Worm (Caenorhabditis elegans) whole organism, L2 larva: ENCODE results near the gene Y41D4B.24.
A peak's percentile ranks its signal among the peaks of the same experiment; 100 is the strongest.

Experiments used
- F13H6.1 ChIP-seq: sonication (generic microtip); optimal IDR thresholded peaks from 2 replicates; lab custom pipeline; 2016; ENCODE audit warnings: missing genetic modification characterization, missing compliant biosample characterization
- R02D3.7 ChIP-seq: fragments of 150-350 bp; optimal IDR thresholded peaks from 2 replicates; lab custom pipeline; 2014; ENCODE audit warnings: missing biosample characterization, missing genetic modification characterization
- ZK546.5 ChIP-seq: sonication (generic microtip); optimal IDR thresholded peaks from 2 replicates; lab custom pipeline; 2017; ENCODE audit warnings: missing biosample characterization, missing genetic modification characterization
- aly-2 ChIP-seq: fragments of 150-350 bp; optimal IDR thresholded peaks from 2 replicates; lab custom pipeline; 2014; ENCODE audit warnings: missing biosample characterization, missing genetic modification characterization
- ama-1 ChIP-seq: fragments of 150-350 bp; optimal IDR thresholded peaks from 2 replicates; lab custom pipeline; 2018; ENCODE audit warnings: inconsistent platforms
- ceh-16 ChIP-seq: fragments of 150-350 bp; optimal IDR thresholded peaks from 2 replicates; lab custom pipeline; 2014; ENCODE audit warnings: missing biosample characterization, missing genetic modification characterization
- ceh-82 ChIP-seq: fragments of 150-350 bp; optimal IDR thresholded peaks from 2 replicates; lab custom pipeline; 2014; ENCODE audit warnings: missing biosample characterization, missing genetic modification characterization
- crh-2 ChIP-seq: sonication (generic microtip); optimal IDR thresholded peaks from 2 replicates; lab custom pipeline; 2017; ENCODE audit warnings: missing biosample characterization, missing genetic modification characterization
- dmd-4 ChIP-seq: sonication (generic microtip); optimal IDR thresholded peaks from 2 replicates; lab custom pipeline; 2017; ENCODE audit warnings: missing biosample characterization, missing genetic modification characterization
- egl-27 ChIP-seq: sonication (generic microtip); optimal IDR thresholded peaks from 3 replicates; lab custom pipeline; 2017; ENCODE audit warnings: missing biosample characterization, missing genetic modification reagents, missing genetic modification characterization
- elt-1 ChIP-seq: fragments of 150-350 bp; optimal IDR thresholded peaks from 2 replicates; lab custom pipeline; 2014; ENCODE audit warnings: missing biosample characterization, missing genetic modification characterization
- elt-3 ChIP-seq: sonication (generic microtip); optimal IDR thresholded peaks from 2 replicates; lab custom pipeline; 2017; ENCODE audit warnings: missing biosample characterization, missing genetic modification characterization
- fos-1 ChIP-seq: fragments of 150-350 bp; optimal IDR thresholded peaks from 2 replicates; lab custom pipeline; 2014; ENCODE audit warnings: missing biosample characterization, missing genetic modification characterization
- lin-13 ChIP-seq: fragments of 150-350 bp; optimal IDR thresholded peaks from 2 replicates; lab custom pipeline; 2014; ENCODE audit warnings: missing biosample characterization, missing genetic modification reagents, missing genetic modification characterization
- lin-39 ChIP-seq: fragments of 150-350 bp; optimal IDR thresholded peaks from 2 replicates; lab custom pipeline; 2014; ENCODE audit warnings: missing biosample characterization, missing genetic modification reagents, missing genetic modification characterization
- mbf-1 ChIP-seq: sonication (generic microtip); optimal IDR thresholded peaks from 2 replicates; lab custom pipeline; 2017; ENCODE audit warnings: missing biosample characterization, missing genetic modification characterization
- nhr-11 ChIP-seq: fragments of 150-350 bp; optimal IDR thresholded peaks from 2 replicates; lab custom pipeline; 2014; ENCODE audit warnings: missing biosample characterization, missing genetic modification characterization
- nhr-129 ChIP-seq: fragments of 150-350 bp; optimal IDR thresholded peaks from 2 replicates; lab custom pipeline; 2014; ENCODE audit warnings: missing biosample characterization, missing genetic modification characterization
- nhr-21 ChIP-seq: fragments of 150-350 bp; optimal IDR thresholded peaks from 2 replicates; lab custom pipeline; 2014; ENCODE audit warnings: missing biosample characterization, missing genetic modification characterization
- nhr-23 ChIP-seq: fragments of 150-350 bp; optimal IDR thresholded peaks from 2 replicates; lab custom pipeline; 2014; ENCODE audit warnings: missing biosample characterization, missing genetic modification reagents, missing genetic modification characterization
- nhr-25 ChIP-seq: fragments of 150-350 bp; sonication (generic microtip); optimal IDR thresholded peaks from 3 replicates; lab custom pipeline; 2014; ENCODE audit warnings: missing biosample characterization, missing genetic modification characterization
- nhr-6 ChIP-seq: fragments of 150-350 bp; optimal IDR thresholded peaks from 2 replicates; lab custom pipeline; 2014; ENCODE audit warnings: missing biosample characterization, missing genetic modification characterization
- nhr-77 ChIP-seq: fragments of 150-350 bp; optimal IDR thresholded peaks from 2 replicates; lab custom pipeline; 2014; ENCODE audit warnings: missing biosample characterization, missing genetic modification characterization
- sem-4 ChIP-seq: fragments of 150-350 bp; optimal IDR thresholded peaks from 2 replicates; lab custom pipeline; 2014; ENCODE audit warnings: missing biosample characterization, missing genetic modification reagents, missing genetic modification characterization
- skn-1 ChIP-seq: sonication (generic microtip); optimal IDR thresholded peaks from 2 replicates; lab custom pipeline; 2017; ENCODE audit warnings: missing biosample characterization, missing genetic modification characterization
- sma-3 ChIP-seq: sonication (generic microtip); optimal IDR thresholded peaks from 2 replicates; lab custom pipeline; 2016; ENCODE audit warnings: missing genetic modification reagents, missing genetic modification characterization, missing compliant biosample characterization
- snpc-4 ChIP-seq: fragments of 150-350 bp; optimal IDR thresholded peaks from 2 replicates; lab custom pipeline; 2014; ENCODE audit warnings: missing biosample characterization, missing genetic modification characterization
- unc-39 ChIP-seq: fragments of 150-350 bp; optimal IDR thresholded peaks from 2 replicates; lab custom pipeline; 2014; ENCODE audit warnings: missing biosample characterization, missing genetic modification characterization
- unc-55 ChIP-seq: fragments of 150-350 bp; sonication (generic microtip); optimal IDR thresholded peaks from 3 replicates; lab custom pipeline; 2014; ENCODE audit warnings: missing biosample characterization, missing genetic modification reagents, missing genetic modification characterization
- unc-62 ChIP-seq: fragments of 150-350 bp; optimal IDR thresholded peaks from 2 replicates; lab custom pipeline; 2014; ENCODE audit warnings: missing biosample characterization, missing genetic modification reagents, missing genetic modification characterization
- zag-1 ChIP-seq: fragments of 150-350 bp; optimal IDR thresholded peaks from 2 replicates; lab custom pipeline; 2014; ENCODE audit warnings: missing biosample characterization, missing genetic modification characterization
- ztf-1 ChIP-seq: fragments of 200-800 bp; sonication (Bioruptor generic); conservative IDR thresholded peaks from 2 replicates; pipeline ENCODE4 v1.3.6; 2022; ENCODE audit warnings: missing genetic modification characterization, missing compliant biosample characterization
- ztf-11 ChIP-seq: sonication (generic microtip); optimal IDR thresholded peaks from 2 replicates; lab custom pipeline; 2017; ENCODE audit warnings: missing biosample characterization, missing genetic modification characterization
- ztf-4 ChIP-seq: fragments of 150-350 bp; optimal IDR thresholded peaks from 2 replicates; lab custom pipeline; 2014; ENCODE audit warnings: missing biosample characterization, missing genetic modification characterization

Gene Y41D4B.24

DNA sequence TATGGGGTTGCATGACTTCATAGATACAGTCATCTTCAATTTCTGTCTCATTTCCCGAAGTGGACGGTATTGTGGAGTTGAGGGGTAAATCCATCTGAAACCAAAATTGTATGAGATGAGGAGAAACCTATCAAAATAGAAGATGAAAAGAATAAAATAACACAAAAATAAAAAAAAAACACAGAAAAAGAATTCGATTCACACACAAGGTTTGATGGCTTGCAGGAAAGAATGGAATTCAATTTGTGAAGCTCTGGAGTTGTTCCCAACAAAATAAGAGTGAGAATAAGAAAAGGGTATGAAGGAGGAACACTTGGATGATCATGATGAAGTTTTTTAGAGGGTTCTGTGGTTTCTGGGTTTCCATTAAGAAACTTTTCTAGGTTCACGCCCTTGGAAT is at the start of gene Y41D4B.24:
Gene Y41D4B.24 (minus strand): TSS at position 101 of the 400 bp plus-strand sequence.
- TF ChIP-seq nhr-21 (no peak), ceh-82 (tag; lab: Kevin White, UChicago) (no peak), skn-1 (tag; lab: Kevin White, UChicago) (no peak), ztf-1 (GFP tag; lab: Robert Waterston, UW) (no peak), unc-62 (GFP tag; lab: Kevin White, UChicago) (no peak), ztf-11 (tag; lab: Kevin White, UChicago) (no peak), unc-55 (no peak), ama-1 (lab: Kevin White, UChicago) (no peak)

DNA sequence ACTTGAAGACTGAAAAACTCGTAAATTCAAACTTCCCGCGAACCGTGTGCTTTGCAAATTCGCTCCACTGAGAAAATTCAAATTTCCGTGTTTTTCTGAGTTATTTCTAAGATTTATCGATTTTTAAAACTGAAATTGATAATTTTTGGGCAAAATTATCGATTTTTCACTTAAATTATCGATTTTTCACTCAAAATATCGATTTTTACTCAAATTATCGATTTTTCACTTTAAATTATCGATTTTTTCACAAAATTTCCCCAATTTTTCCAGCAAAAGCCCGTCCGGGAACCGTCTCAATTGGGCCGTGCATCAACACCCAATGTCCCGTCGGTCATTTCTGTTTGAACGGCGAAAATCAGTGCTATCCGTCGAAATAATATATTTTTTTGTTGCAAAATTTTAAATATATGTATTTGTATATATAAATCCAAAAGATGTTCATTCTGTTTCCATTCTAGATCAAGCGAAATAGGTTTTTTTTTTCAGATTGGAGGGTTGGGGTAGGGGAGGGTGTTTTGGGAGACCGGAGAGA is 45.6 kb upstream of the Y41D4B.24 start:
- TF ChIP-seq ceh-16 (tag; lab: Kevin White, UChicago) (no peak), unc-39 (tag; lab: Kevin White, UChicago) (no peak), lin-39 (tag; lab: Kevin White, UChicago) (no peak), ZK546.5 (tag; lab: Kevin White, UChicago) (no peak), F13H6.1 (tag; lab: Kevin White, UChicago) (no peak), dmd-4 (tag; lab: Kevin White, UChicago) (no peak), elt-1 (no peak), crh-2 (tag; lab: Kevin White, UChicago) (no peak), nhr-21 (no peak), elt-3 (tag; lab: Kevin White, UChicago) (no peak), nhr-25 (tag; lab: Kevin White, UChicago) (no peak), sem-4 (tag; lab: Kevin White, UChicago) (no peak), aly-2 (tag; lab: Kevin White, UChicago) (no peak), mbf-1 (tag; lab: Kevin White, UChicago) (no peak), nhr-11 (no peak), ztf-4 (no peak)

DNA sequence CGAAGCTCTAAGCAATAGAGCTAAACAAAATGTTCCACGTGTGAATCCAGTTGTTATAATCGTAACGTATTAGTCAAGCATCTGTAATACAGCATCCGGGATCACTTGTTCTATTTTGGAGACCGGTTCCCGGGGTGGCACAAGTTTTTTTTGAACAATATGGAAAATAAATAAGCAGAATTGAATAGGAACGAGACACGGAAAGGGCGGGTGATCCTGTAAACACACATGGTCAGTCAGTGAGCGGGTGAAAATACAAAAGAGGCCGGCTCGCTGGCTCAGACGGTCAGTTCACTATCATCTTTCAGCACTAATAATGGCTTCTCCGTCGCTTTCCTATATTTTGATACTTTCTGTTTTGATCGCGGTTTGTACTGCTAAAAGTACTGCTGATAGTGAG is 43.9 kb upstream of the Y41D4B.24 start, which contains the start of gene K08D12.8:
Gene K08D12.8 (plus strand): TSS at position 301 of the 400 bp plus-strand sequence.
- TF ChIP-seq zag-1 (tag; lab: Kevin White, UChicago), result no peak
- TF ChIP-seq R02D3.7 (tag; lab: Kevin White, UChicago), result no peak

DNA sequence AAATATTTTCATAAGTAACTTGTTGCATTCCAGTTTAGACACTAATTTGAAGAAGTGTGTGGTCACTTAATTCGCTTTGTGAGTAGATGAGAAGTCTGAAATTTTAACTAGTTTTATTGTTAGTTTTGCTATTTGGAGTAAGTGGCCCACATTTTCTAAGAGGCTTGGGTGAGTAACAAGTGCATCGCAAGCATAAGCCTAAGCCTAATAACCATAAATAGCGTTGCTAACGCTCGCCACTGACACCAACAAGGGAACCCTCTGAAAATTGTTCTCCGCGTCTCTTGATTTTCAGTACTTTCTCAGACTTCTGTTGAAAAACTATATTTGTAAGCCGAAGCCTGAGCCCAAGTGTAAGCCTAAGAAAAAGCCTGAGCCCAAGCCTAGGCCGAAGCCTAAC is 42.3 kb upstream of the Y41D4B.24 start, which contains the start of gene epic-3:
Gene epic-3 (minus strand): TSS at position 101 of the 400 bp plus-strand sequence.
- no peak for TF ChIP-seq lin-13 (GFP tag; lab: Kevin White, UChicago)
- TF ChIP-seq nhr-23, result no peak
- no peak for TF ChIP-seq nhr-6
- no peak for TF ChIP-seq snpc-4 (tag; lab: Kevin White, UChicago)

DNA sequence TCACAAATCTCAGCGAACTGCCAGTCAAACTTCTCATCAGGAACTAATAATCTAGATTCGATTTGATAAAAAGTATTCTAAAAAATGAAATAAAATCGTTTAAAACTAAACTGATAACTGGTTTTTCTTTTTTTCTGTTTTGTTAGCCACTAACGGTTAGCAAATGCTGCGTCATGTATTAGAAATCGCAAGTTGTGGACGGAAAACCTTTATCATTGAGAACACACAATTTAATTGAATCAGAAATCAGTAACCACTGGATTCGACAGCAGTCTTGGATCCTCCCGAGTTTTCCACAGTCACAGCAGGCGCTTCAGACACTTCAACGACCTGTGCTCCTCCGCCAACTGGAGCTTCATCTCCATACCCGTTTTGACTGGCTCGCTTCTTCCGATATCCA is 41.0 kb upstream of the Y41D4B.24 start:
- no peak for TF ChIP-seq nhr-77 (tag; lab: Kevin White, UChicago)
- TF ChIP-seq F13H6.1 (tag; lab: Kevin White, UChicago), result no peak
- TF ChIP-seq nhr-129, result no peak
- peak; percentile 28 for TF ChIP-seq ama-1 (lab: Kevin White, UChicago)
- TF ChIP-seq elt-3 (tag; lab: Kevin White, UChicago), result no peak
- TF ChIP-seq nhr-11, result no peak
- TF ChIP-seq nhr-25 (tag; lab: Kevin White, UChicago), result peak; percentile 27
- no peak for TF ChIP-seq aly-2 (tag; lab: Kevin White, UChicago)
- TF ChIP-seq sma-3, result peak; percentile 40
- no peak for TF ChIP-seq ceh-82 (tag; lab: Kevin White, UChicago)
- TF ChIP-seq elt-1, result no peak

DNA sequence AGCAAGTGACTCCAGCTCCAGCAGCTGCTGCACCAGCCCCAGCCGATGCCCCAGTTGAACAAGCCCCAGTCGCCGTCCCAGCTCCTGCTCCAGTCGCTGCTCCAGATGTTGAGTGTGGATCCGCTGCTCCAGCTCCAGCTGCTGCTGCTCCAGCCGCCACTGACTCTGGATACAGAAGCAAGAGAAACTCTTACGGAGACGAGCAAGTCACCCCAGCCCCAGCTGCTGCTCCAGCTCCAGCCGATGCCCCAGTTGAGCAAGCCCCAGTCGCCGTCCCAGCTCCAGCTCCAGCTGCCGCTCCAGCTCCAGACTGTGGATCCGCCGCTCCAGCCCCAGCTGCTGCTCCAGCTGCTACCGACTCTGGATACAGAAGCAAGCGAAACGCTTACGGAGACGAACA is 39.6 kb upstream of the Y41D4B.24 start:
- TF ChIP-seq egl-27 (no peak), elt-1 (no peak), fos-1 (tag; lab: Kevin White, UChicago) (no peak), zag-1 (tag; lab: Kevin White, UChicago) (no peak), unc-39 (tag; lab: Kevin White, UChicago) (no peak), ZK546.5 (tag; lab: Kevin White, UChicago) (no peak), mbf-1 (tag; lab: Kevin White, UChicago) (no peak)
